Worm (Caenorhabditis elegans) whole organism, L2 larva: Measurements from ENCODE around the gene C06E4.1.
A peak's percentile ranks its signal among the peaks of the same experiment; 100 is the strongest.
"Not testable (repeated sequence)": the region's sequence is repeated elsewhere in the genome, so short reads cannot be mapped to it uniquely, and the experiment has no call there.

Source experiments
- C34F6.9 ChIP-seq: fragments of 150-350 bp; optimal IDR thresholded peaks from 2 replicates; lab custom pipeline; 2014; ENCODE audit warnings: missing biosample characterization, missing genetic modification characterization
- F13H6.1 ChIP-seq: sonication (generic microtip); optimal IDR thresholded peaks from 2 replicates; lab custom pipeline; 2016; ENCODE audit warnings: missing genetic modification characterization, missing compliant biosample characterization
- R02D3.7 ChIP-seq: fragments of 150-350 bp; optimal IDR thresholded peaks from 2 replicates; lab custom pipeline; 2014; ENCODE audit warnings: missing biosample characterization, missing genetic modification characterization
- Y55F3AM.14 ChIP-seq: fragments of 200-800 bp; sonication (Bioruptor generic); optimal IDR thresholded peaks from 2 replicates; lab custom pipeline; 2018; ENCODE audit warnings: mild to moderate bottlenecking, missing genetic modification characterization, missing compliant biosample characterization
- ZK546.5 ChIP-seq: sonication (generic microtip); optimal IDR thresholded peaks from 2 replicates; lab custom pipeline; 2017; ENCODE audit warnings: missing biosample characterization, missing genetic modification characterization
- alr-1 ChIP-seq: fragments of 150-350 bp; optimal IDR thresholded peaks from 2 replicates; lab custom pipeline; 2014; ENCODE audit warnings: missing biosample characterization, missing genetic modification characterization
- aly-2 ChIP-seq: fragments of 150-350 bp; optimal IDR thresholded peaks from 2 replicates; lab custom pipeline; 2014; ENCODE audit warnings: missing biosample characterization, missing genetic modification characterization
- ama-1 ChIP-seq: fragments of 150-350 bp; optimal IDR thresholded peaks from 2 replicates; lab custom pipeline; 2018; ENCODE audit warnings: inconsistent platforms
- ceh-82 ChIP-seq: fragments of 150-350 bp; optimal IDR thresholded peaks from 2 replicates; lab custom pipeline; 2014; ENCODE audit warnings: missing biosample characterization, missing genetic modification characterization
- crh-2 ChIP-seq: sonication (generic microtip); optimal IDR thresholded peaks from 2 replicates; lab custom pipeline; 2017; ENCODE audit warnings: missing biosample characterization, missing genetic modification characterization
- dmd-4 ChIP-seq: sonication (generic microtip); optimal IDR thresholded peaks from 2 replicates; lab custom pipeline; 2017; ENCODE audit warnings: missing biosample characterization, missing genetic modification characterization
- egl-27 ChIP-seq: sonication (generic microtip); optimal IDR thresholded peaks from 3 replicates; lab custom pipeline; 2017; ENCODE audit warnings: missing biosample characterization, missing genetic modification reagents, missing genetic modification characterization
- elt-1 ChIP-seq: fragments of 150-350 bp; optimal IDR thresholded peaks from 2 replicates; lab custom pipeline; 2014; ENCODE audit warnings: missing biosample characterization, missing genetic modification characterization
- elt-3 ChIP-seq: sonication (generic microtip); optimal IDR thresholded peaks from 2 replicates; lab custom pipeline; 2017; ENCODE audit warnings: missing biosample characterization, missing genetic modification characterization
- fos-1 ChIP-seq: fragments of 150-350 bp; optimal IDR thresholded peaks from 2 replicates; lab custom pipeline; 2014; ENCODE audit warnings: missing biosample characterization, missing genetic modification characterization
- gmeb-1 ChIP-seq: fragments of 150-350 bp; optimal IDR thresholded peaks from 2 replicates; lab custom pipeline; 2014; ENCODE audit warnings: missing biosample characterization, missing genetic modification characterization
- lin-11 ChIP-seq: fragments of 150-350 bp; sonication (generic microtip); optimal IDR thresholded peaks from 2 replicates; lab custom pipeline; 2014; ENCODE audit warnings: missing biosample characterization, missing genetic modification characterization, inconsistent platforms, mixed read lengths
- lin-13 ChIP-seq: fragments of 150-350 bp; optimal IDR thresholded peaks from 2 replicates; lab custom pipeline; 2014; ENCODE audit warnings: missing biosample characterization, missing genetic modification reagents, missing genetic modification characterization
- lin-39 ChIP-seq: fragments of 150-350 bp; optimal IDR thresholded peaks from 2 replicates; lab custom pipeline; 2014; ENCODE audit warnings: missing biosample characterization, missing genetic modification reagents, missing genetic modification characterization
- lsy-2 ChIP-seq, 2 experiments: fragments of 150-350 bp in 1 of 2; sonication (generic microtip) in 1 of 2; optimal IDR thresholded peaks; 2 replicates each; lab custom pipeline; 2014 to 2017; ENCODE audit warnings: missing biosample characterization in 2 of 2, missing genetic modification characterization in 2 of 2
- mab-5 ChIP-seq: fragments of 150-350 bp; optimal IDR thresholded peaks from 2 replicates; lab custom pipeline; 2014; ENCODE audit warnings: missing biosample characterization, missing genetic modification characterization
- mbf-1 ChIP-seq: sonication (generic microtip); optimal IDR thresholded peaks from 2 replicates; lab custom pipeline; 2017; ENCODE audit warnings: missing biosample characterization, missing genetic modification characterization
- mdl-1 ChIP-seq, 2 experiments: fragments of 150-350 bp in 1 of 2; sonication (generic microtip) in 1 of 2; optimal IDR thresholded peaks; 2 replicates each; lab custom pipeline; 2017; ENCODE audit warnings: missing biosample characterization in 2 of 2, missing genetic modification characterization in 2 of 2
- nhr-10 ChIP-seq: sonication (generic microtip); optimal IDR thresholded peaks from 2 replicates; lab custom pipeline; 2017; ENCODE audit warnings: missing biosample characterization, missing genetic modification characterization
- nhr-11 ChIP-seq: fragments of 150-350 bp; optimal IDR thresholded peaks from 2 replicates; lab custom pipeline; 2014; ENCODE audit warnings: missing biosample characterization, missing genetic modification characterization
- nhr-12 ChIP-seq: fragments of 150-350 bp; optimal IDR thresholded peaks from 2 replicates; lab custom pipeline; 2014; ENCODE audit warnings: missing biosample characterization, missing genetic modification characterization
- nhr-21 ChIP-seq: fragments of 150-350 bp; optimal IDR thresholded peaks from 2 replicates; lab custom pipeline; 2014; ENCODE audit warnings: missing biosample characterization, missing genetic modification characterization
- nhr-23 ChIP-seq: fragments of 150-350 bp; optimal IDR thresholded peaks from 2 replicates; lab custom pipeline; 2014; ENCODE audit warnings: missing biosample characterization, missing genetic modification reagents, missing genetic modification characterization
- nhr-25 ChIP-seq: fragments of 150-350 bp; sonication (generic microtip); optimal IDR thresholded peaks from 3 replicates; lab custom pipeline; 2014; ENCODE audit warnings: missing biosample characterization, missing genetic modification characterization
- nhr-6 ChIP-seq: fragments of 150-350 bp; optimal IDR thresholded peaks from 2 replicates; lab custom pipeline; 2014; ENCODE audit warnings: missing biosample characterization, missing genetic modification characterization
- nhr-77 ChIP-seq: fragments of 150-350 bp; optimal IDR thresholded peaks from 2 replicates; lab custom pipeline; 2014; ENCODE audit warnings: missing biosample characterization, missing genetic modification characterization
- peb-1 ChIP-seq: fragments of 150-350 bp; optimal IDR thresholded peaks from 2 replicates; lab custom pipeline; 2014; ENCODE audit warnings: missing biosample characterization, missing genetic modification characterization
- sem-4 ChIP-seq: fragments of 150-350 bp; optimal IDR thresholded peaks from 2 replicates; lab custom pipeline; 2014; ENCODE audit warnings: missing biosample characterization, missing genetic modification reagents, missing genetic modification characterization
- skn-1 ChIP-seq: sonication (generic microtip); optimal IDR thresholded peaks from 2 replicates; lab custom pipeline; 2017; ENCODE audit warnings: missing biosample characterization, missing genetic modification characterization
- sma-3 ChIP-seq: sonication (generic microtip); optimal IDR thresholded peaks from 2 replicates; lab custom pipeline; 2016; ENCODE audit warnings: missing genetic modification reagents, missing genetic modification characterization, missing compliant biosample characterization
- sma-9 ChIP-seq, 2 experiments: fragments of 150-350 bp in 1 of 2; sonication (generic microtip) in 1 of 2; optimal IDR thresholded peaks; 2 replicates each; lab custom pipeline; 2014 to 2016; ENCODE audit warnings: missing genetic modification characterization in 2 of 2, mild to moderate bottlenecking in 1 of 2, missing biosample characterization in 1 of 2, missing compliant biosample characterization in 1 of 2, missing genetic modification reagents in 1 of 2, moderate library complexity in 1 of 2
- snpc-4 ChIP-seq: fragments of 150-350 bp; optimal IDR thresholded peaks from 2 replicates; lab custom pipeline; 2014; ENCODE audit warnings: missing biosample characterization, missing genetic modification characterization
- unc-39 ChIP-seq: fragments of 150-350 bp; optimal IDR thresholded peaks from 2 replicates; lab custom pipeline; 2014; ENCODE audit warnings: missing biosample characterization, missing genetic modification characterization
- unc-55 ChIP-seq: fragments of 150-350 bp; sonication (generic microtip); optimal IDR thresholded peaks from 3 replicates; lab custom pipeline; 2014; ENCODE audit warnings: missing biosample characterization, missing genetic modification reagents, missing genetic modification characterization
- unc-62 ChIP-seq: fragments of 150-350 bp; optimal IDR thresholded peaks from 2 replicates; lab custom pipeline; 2014; ENCODE audit warnings: missing biosample characterization, missing genetic modification reagents, missing genetic modification characterization
- zag-1 ChIP-seq: fragments of 150-350 bp; optimal IDR thresholded peaks from 2 replicates; lab custom pipeline; 2014; ENCODE audit warnings: missing biosample characterization, missing genetic modification characterization
- ztf-1 ChIP-seq: fragments of 200-800 bp; sonication (Bioruptor generic); conservative IDR thresholded peaks from 2 replicates; pipeline ENCODE4 v1.3.6; 2022; ENCODE audit warnings: missing genetic modification characterization, missing compliant biosample characterization
- ztf-11 ChIP-seq: sonication (generic microtip); optimal IDR thresholded peaks from 2 replicates; lab custom pipeline; 2017; ENCODE audit warnings: missing biosample characterization, missing genetic modification characterization
- ztf-4 ChIP-seq: fragments of 150-350 bp; optimal IDR thresholded peaks from 2 replicates; lab custom pipeline; 2014; ENCODE audit warnings: missing biosample characterization, missing genetic modification characterization

Gene C06E4.1

DNA sequence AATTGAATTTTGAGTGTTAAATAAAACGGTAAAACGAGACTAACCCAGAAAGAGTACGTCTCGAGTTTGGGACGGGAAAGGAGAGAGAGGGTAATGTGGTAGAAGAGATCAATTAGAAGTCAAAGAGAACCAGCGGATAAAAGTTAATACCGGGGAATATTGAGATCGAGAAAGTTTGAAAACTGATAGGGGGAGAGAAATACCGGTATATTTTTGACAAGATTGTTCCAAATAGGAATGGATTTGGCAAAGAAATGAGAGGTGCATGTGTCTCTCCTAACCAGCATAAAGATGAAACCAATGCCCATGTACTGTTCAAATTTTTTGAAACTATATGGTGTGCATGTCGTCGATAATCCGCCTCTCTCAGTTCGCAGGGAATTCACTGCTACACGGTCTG, 28.4 kb upstream of the C06E4.1 start, which contains the start of gene C06E4.5:
C06E4.5 (plus strand) TSS at position 301 of the 400 bp plus-strand sequence.
- TF ChIP-seq alr-1 (tag; lab: Kevin White, UChicago); lsy-2 (tag; optimal IDR thresholded peaks at IDR 0.05; lab: Kevin White, UChicago); Y55F3AM.14 (GFP tag; lab: Kevin White, UChicago): not testable (repeated sequence)

DNA sequence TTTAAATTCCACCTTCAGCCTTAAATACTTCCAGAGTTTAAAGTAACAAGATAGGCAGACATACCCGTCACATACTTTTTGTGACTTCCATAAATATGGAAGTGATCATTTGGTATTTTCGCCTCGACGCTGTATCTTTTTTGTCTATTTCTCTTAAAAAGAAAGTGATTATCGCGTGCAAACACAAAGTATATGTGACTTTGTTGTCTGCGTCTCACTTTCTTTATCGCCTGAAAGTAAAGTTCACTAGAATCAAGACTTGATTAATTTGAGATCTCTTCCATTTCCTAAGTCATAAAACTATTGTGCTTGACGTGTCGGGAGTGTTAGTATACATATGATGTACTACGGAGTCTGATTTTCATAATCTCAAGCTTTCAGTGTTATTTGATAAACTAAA, 24.8 kb upstream of the C06E4.1 start, which contains the start of gene C06E4.6:
C06E4.6 (minus strand) TSS at position 51 of the 400 bp plus-strand sequence.
- no peak for TF ChIP-seq unc-62 (GFP tag; lab: Kevin White, UChicago)
- TF ChIP-seq nhr-6 (tag; lab: Kevin White, UChicago): no peak
- no peak for TF ChIP-seq nhr-11 (tag; lab: Kevin White, UChicago)
- TF ChIP-seq ceh-82 (tag; lab: Kevin White, UChicago): no peak
- no peak for TF ChIP-seq nhr-10 (tag; lab: Kevin White, UChicago)
- TF ChIP-seq egl-27: peak; percentile 32
- no peak for TF ChIP-seq mab-5 (tag; lab: Kevin White, UChicago)
- TF ChIP-seq lin-39 (tag; lab: Kevin White, UChicago): no peak
- TF ChIP-seq ztf-1 (GFP tag; lab: Robert Waterston, UW): no peak
- no peak for TF ChIP-seq mbf-1 (tag; lab: Kevin White, UChicago)
- TF ChIP-seq aly-2 (tag; lab: Kevin White, UChicago): no peak
- TF ChIP-seq R02D3.7 (tag; lab: Kevin White, UChicago): no peak
- TF ChIP-seq lin-11: no peak
- TF ChIP-seq crh-2: no peak
- TF ChIP-seq dmd-4 (tag; lab: Kevin White, UChicago): no peak
- no peak for TF ChIP-seq nhr-12 (tag; lab: Kevin White, UChicago)
- TF ChIP-seq mdl-1 (tag; optimal IDR thresholded peaks at IDR 0.05; lab: Kevin White, UChicago): peak in 1 of 2 experiments; percentile 10
- peak; percentile 59 for TF ChIP-seq unc-55 (GFP tag; lab: Kevin White, UChicago)
- TF ChIP-seq Y55F3AM.14 (GFP tag; lab: Kevin White, UChicago): no peak
- TF ChIP-seq elt-3 (tag; lab: Kevin White, UChicago): no peak
- no peak for TF ChIP-seq alr-1 (tag; lab: Kevin White, UChicago)
- TF ChIP-seq ama-1 (lab: Kevin White, UChicago): no peak
- no peak for TF ChIP-seq peb-1 (tag; lab: Kevin White, UChicago)
- no peak for TF ChIP-seq C34F6.9
- no peak for TF ChIP-seq snpc-4 (tag; lab: Kevin White, UChicago)
- no peak for TF ChIP-seq F13H6.1 (tag; lab: Kevin White, UChicago)
- TF ChIP-seq fos-1 (tag; lab: Kevin White, UChicago): peak; percentile 71
- no peak for TF ChIP-seq ztf-4 (tag; lab: Kevin White, UChicago)
- TF ChIP-seq lsy-2 (tag; optimal IDR thresholded peaks at IDR 0.05; lab: Kevin White, UChicago): no peak
- no peak for TF ChIP-seq ztf-11 (tag; lab: Kevin White, UChicago)
- no peak for TF ChIP-seq nhr-21
- no peak for TF ChIP-seq sem-4 (tag; lab: Kevin White, UChicago)
- peak; percentile 77 for TF ChIP-seq sma-9 (GFP tag; optimal IDR thresholded peaks at IDR 0.05; lab: Kevin White, UChicago)
- TF ChIP-seq sma-9 (tag; optimal IDR thresholded peaks at IDR 0.05; lab: Kevin White, UChicago): no peak
- no peak for TF ChIP-seq ZK546.5 (tag; lab: Kevin White, UChicago)
- TF ChIP-seq sma-3: no peak
- peak; percentile 44 for TF ChIP-seq gmeb-1 (tag; lab: Kevin White, UChicago)
- TF ChIP-seq nhr-23 (tag; lab: Kevin White, UChicago): no peak
- TF ChIP-seq lin-13 (GFP tag; lab: Kevin White, UChicago): no peak
- no peak for TF ChIP-seq elt-1 (tag; lab: Kevin White, UChicago)
- no peak for TF ChIP-seq nhr-25 (tag; lab: Kevin White, UChicago)

DNA sequence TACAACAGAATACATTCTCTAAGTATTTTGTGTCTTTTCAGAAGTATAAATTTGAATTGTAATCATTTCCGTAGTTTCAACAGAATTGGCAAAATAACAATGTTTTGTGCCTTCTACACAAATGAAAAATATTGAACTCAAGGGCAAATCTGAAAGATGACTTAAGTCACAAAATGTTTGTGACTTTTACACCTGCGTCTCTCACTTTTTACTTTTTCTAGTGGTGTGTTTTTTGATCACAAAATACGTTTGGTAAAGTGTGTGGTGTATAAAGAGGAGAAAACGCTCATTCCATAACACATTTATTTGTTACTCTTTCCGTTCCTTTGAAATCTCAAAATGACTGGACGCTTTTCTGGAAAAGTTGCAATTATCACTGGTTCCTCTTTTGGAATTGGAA, 22.5 kb upstream of the C06E4.1 start, which contains the start of gene C06E4.3:
C06E4.3 (plus strand) TSS at position 289 of the 400 bp plus-strand sequence.
- TF ChIP-seq elt-3 (tag; lab: Kevin White, UChicago) (no peak), crh-2 (no peak), nhr-21 (no peak), unc-39 (no peak), sma-3 (no peak), nhr-10 (tag; lab: Kevin White, UChicago) (no peak), sma-9 (GFP tag; optimal IDR thresholded peaks at IDR 0.05; lab: Kevin White, UChicago) (peak; percentile 73), sma-9 (tag; optimal IDR thresholded peaks at IDR 0.05; lab: Kevin White, UChicago) (no peak), unc-55 (GFP tag; lab: Kevin White, UChicago) (peak; percentile 23), snpc-4 (tag; lab: Kevin White, UChicago) (no peak), ama-1 (lab: Kevin White, UChicago) (no peak), R02D3.7 (tag; lab: Kevin White, UChicago) (no peak), nhr-77 (tag; lab: Kevin White, UChicago) (no peak), nhr-23 (tag; lab: Kevin White, UChicago) (no peak), gmeb-1 (tag; lab: Kevin White, UChicago) (no peak), Y55F3AM.14 (GFP tag; lab: Kevin White, UChicago) (no peak), skn-1 (tag; lab: Kevin White, UChicago) (peak; percentile 47), zag-1 (tag; lab: Kevin White, UChicago) (no peak), fos-1 (tag; lab: Kevin White, UChicago) (peak; percentile 22), aly-2 (tag; lab: Kevin White, UChicago) (no peak), ztf-1 (GFP tag; lab: Robert Waterston, UW) (no peak), nhr-6 (tag; lab: Kevin White, UChicago) (no peak)
- TF ChIP-seq, all 48 proteins: peak for 4
